Fruit fly (Drosophila melanogaster) whole organism: ENCODE results near the gene CG11327.

Experiments
- CG8478 ChIP-seq: fragments of >200 bp; optimal IDR thresholded peaks from 2 replicates; lab custom pipeline; 2018; ENCODE audit warnings: inconsistent platforms
- Dll ChIP-seq: fragments of >200 bp; optimal IDR thresholded peaks from 2 replicates; lab custom pipeline; 2017
- EcR ChIP-seq, 2 experiments: fragments of >200 bp; optimal IDR thresholded peaks; 2 replicates each; lab custom pipeline; 2017; ENCODE audit warnings: missing biosample characterization in 2 of 2, missing genetic modification characterization in 2 of 2, missing genetic modification reagents in 2 of 2
- pan ChIP-seq: fragments of >200 bp; optimal IDR thresholded peaks from 2 replicates; lab custom pipeline; 2017
- psq ChIP-seq: fragments of >200 bp; optimal IDR thresholded peaks from 2 replicates; lab custom pipeline; 2017
- usp ChIP-seq: fragments of >200 bp; optimal IDR thresholded peaks from 2 replicates; lab custom pipeline; 2017; ENCODE audit warnings: missing biosample characterization, missing genetic modification characterization, mixed read lengths

Gene CG11327

dm6 chr2L:6701409-6702199 lies 15.1 kb upstream of the CG11327 start:
- TF ChIP-seq CG8478 = no peak
- TF ChIP-seq psq (lab: Kevin White, UChicago) = no peak
- no peak for TF ChIP-seq Dll (lab: Kevin White, UChicago)
- no peak for TF ChIP-seq EcR (GFP tag; optimal IDR thresholded peaks at IDR 0.05; lab: Kevin White, UChicago)
- no peak for TF ChIP-seq usp (GFP tag; lab: Kevin White, UChicago)
- no peak for TF ChIP-seq pan (lab: Kevin White, UChicago)

DNA sequence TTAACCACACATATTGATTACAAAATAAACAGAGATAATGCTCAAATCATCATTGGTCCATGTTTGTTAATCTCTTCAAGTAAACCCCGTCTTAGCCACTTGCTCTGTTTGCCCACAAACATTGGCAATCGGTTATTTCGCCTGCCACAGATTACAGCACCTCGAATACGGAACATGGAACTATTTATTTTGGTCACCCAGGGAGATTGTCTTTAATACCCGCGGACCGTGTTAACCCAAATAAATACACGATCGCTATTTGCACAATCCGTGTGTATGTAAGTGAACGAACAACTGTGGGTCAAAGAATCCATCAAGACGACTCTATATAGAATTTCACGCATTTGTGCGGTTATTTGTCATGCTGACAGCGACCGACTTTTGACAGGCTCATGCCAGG lies 14.2 kb upstream of the CG11327 start:
- TF ChIP-seq CG8478 = no peak
- no peak for TF ChIP-seq usp (GFP tag; lab: Kevin White, UChicago)
- no peak for TF ChIP-seq Dll (lab: Kevin White, UChicago)
- TF ChIP-seq pan (lab: Kevin White, UChicago) = no peak
- TF ChIP-seq EcR (GFP tag; optimal IDR thresholded peaks at IDR 0.05; lab: Kevin White, UChicago) = no peak
- TF ChIP-seq psq (lab: Kevin White, UChicago) = no peak

- no peak for TF ChIP-seq Dll (lab: Kevin White, UChicago)
- TF ChIP-seq CG8478 = no peak
- TF ChIP-seq pan (lab: Kevin White, UChicago) = no peak
- TF ChIP-seq EcR (GFP tag; optimal IDR thresholded peaks at IDR 0.05; lab: Kevin White, UChicago) = no peak
- no peak for TF ChIP-seq usp (GFP tag; lab: Kevin White, UChicago)
- no peak for TF ChIP-seq psq (lab: Kevin White, UChicago)
These were observed 11.9 kb upstream of the CG11327 start for dm6 chr2L:6698387-6698786.

DNA sequence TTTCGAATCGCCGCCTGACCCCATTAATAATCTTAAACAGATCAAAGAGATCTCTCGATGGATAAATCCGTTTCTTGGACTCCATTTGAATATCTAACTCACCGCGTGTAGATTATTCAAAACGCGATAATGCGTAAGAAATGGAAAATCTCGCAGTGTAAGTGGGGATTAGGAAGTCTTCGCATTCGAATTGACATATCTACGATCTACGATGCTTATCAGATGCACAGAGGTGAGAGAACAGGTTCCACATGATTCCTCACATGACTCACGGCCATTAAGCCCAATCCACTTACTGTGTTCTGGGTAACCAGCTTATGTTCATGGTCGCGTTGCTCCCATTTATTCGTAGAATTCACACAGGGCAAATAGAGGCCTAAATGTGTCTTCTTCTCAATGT lies 9.7 kb upstream of the CG11327 start:
- TF ChIP-seq CG8478 = no peak
- TF ChIP-seq psq (lab: Kevin White, UChicago) = no peak
- TF ChIP-seq usp (GFP tag; lab: Kevin White, UChicago) = no peak
- TF ChIP-seq Dll (lab: Kevin White, UChicago) = no peak
- TF ChIP-seq EcR (GFP tag; optimal IDR thresholded peaks at IDR 0.05; lab: Kevin White, UChicago) = no peak
- TF ChIP-seq pan (lab: Kevin White, UChicago) = no peak

DNA sequence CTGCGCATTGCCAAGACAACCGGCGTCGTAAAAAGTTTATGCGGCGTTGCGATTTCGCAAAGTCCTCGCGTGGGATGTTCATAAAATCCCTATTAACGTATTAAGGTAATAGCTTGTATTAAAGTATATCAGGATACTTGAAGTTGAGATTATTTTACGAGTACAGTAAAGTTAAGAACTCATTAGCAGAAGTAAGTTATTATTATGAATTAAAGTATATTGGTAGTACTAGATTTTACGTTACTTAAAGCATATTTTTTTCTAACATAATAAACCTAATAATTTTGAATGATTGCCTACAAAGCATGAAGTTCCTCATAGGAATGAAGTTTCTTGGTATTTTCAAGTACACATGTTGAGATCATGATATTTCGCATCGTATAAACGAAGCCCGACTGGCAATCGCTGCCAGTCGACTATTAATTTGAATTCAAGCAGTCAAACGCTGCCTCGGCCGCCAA lies 7.3 kb upstream of the CG11327 start:
- TF ChIP-seq usp (GFP tag; lab: Kevin White, UChicago) (no peak), EcR (GFP tag; optimal IDR thresholded peaks at IDR 0.05; lab: Kevin White, UChicago) (no peak), pan (lab: Kevin White, UChicago) (no peak), Dll (lab: Kevin White, UChicago) (no peak), CG8478 (no peak), psq (lab: Kevin White, UChicago) (no peak)

DNA sequence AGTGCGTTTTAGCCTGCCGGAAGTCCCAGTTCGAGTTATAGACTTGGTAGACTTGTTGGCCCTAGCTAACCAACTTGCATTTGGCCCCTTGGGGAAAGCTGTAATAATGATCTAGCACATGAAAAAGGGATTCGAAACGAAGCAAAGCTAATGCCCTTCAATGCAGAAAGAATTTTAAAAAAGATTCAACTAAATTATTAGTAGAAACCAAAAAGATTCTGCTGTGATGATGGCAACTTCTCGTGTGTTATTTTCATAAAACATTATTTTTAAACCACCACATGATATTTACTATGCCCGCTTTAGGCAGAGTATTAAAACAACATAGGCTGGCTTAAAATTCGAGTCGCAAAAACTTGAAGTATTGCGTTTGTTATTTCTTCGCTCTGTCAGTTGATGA lies 5.5 kb upstream of the CG11327 start:
- TF ChIP-seq pan (lab: Kevin White, UChicago) (no peak), Dll (lab: Kevin White, UChicago) (no peak), psq (lab: Kevin White, UChicago) (no peak)

- TF ChIP-seq pan (lab: Kevin White, UChicago) (no peak), usp (GFP tag; lab: Kevin White, UChicago) (no peak), CG8478 (no peak), Dll (lab: Kevin White, UChicago) (no peak), EcR (GFP tag; optimal IDR thresholded peaks at IDR 0.05; lab: Kevin White, UChicago) (no peak), psq (lab: Kevin White, UChicago) (no peak)
These were observed 2.3 kb downstream of the CG11327 start, which contains the start of gene Nhe3 for dm6 chr2L:6683992-6684882. Nhe3 (minus strand) TSS chr2L:6684364.

DNA sequence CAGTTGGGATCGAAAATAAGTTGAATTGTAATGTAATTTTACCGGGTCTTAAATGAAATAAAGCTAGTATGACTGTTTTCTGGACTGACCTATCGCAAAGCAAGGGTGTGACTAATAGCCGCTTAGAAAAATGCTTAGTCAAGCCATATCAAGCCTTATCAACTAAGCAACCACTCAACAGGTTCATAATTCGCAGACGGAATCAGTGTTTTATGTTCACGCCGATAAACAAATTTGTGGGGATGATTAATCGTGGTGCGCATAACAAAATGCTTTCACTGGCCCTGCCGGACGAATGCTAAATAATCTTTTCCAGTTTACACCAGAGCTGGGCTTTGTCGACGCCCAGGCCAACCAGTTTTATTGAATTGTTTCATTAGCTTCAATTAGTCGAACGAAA lies 3.6 kb downstream of the CG11327 start:
- TF ChIP-seq EcR (GFP tag; optimal IDR thresholded peaks at IDR 0.05; lab: Kevin White, UChicago) = no peak
- no peak for TF ChIP-seq pan (lab: Kevin White, UChicago)
- no peak for TF ChIP-seq CG8478
- no peak for TF ChIP-seq psq (lab: Kevin White, UChicago)

- TF ChIP-seq EcR (GFP tag; optimal IDR thresholded peaks at IDR 0.05; lab: Kevin White, UChicago) = no peak
- no peak for TF ChIP-seq usp (GFP tag; lab: Kevin White, UChicago)
- TF ChIP-seq Dll (lab: Kevin White, UChicago) = no peak
- TF ChIP-seq pan (lab: Kevin White, UChicago) = no peak
- no peak for TF ChIP-seq psq (lab: Kevin White, UChicago)
- TF ChIP-seq CG8478 = no peak
These were observed 9.1 kb downstream of the CG11327 start, which contains the start of gene Nse1 for dm6 chr2L:6677453-6677852. Nse1 (minus strand) TSS chr2L:6677625.

DNA sequence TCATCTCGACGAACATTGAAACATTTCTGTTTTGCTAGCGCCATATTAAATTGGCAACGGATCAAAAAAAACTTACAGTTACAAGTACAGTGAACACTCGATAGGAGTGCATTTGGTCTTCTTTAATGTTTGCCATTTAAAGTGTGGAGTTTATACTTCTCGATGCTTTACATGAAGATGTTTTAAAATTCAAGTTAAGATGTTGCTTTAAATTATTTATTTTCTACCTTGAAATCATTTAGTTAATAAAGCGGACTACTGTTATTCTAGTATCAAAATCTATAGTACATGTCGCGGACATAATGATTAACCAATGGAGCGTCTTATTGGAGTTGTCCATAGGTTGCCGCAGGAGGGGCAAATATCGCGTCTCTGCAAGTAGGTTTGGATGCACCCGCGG lies 10.0 kb downstream of the CG11327 start, which contains the start of gene cort:
Gene cort (minus strand): TSS at position 101 of the 400 bp plus-strand sequence.
- no peak for TF ChIP-seq psq (lab: Kevin White, UChicago)
- TF ChIP-seq Dll (lab: Kevin White, UChicago) = no peak
- no peak for TF ChIP-seq CG8478
- TF ChIP-seq usp (GFP tag; lab: Kevin White, UChicago) = no peak
- no peak for TF ChIP-seq EcR (GFP tag; optimal IDR thresholded peaks at IDR 0.05; lab: Kevin White, UChicago)
